Fruit fly (Drosophila melanogaster): ENCODE data around the gene Ire1.

DNA sequence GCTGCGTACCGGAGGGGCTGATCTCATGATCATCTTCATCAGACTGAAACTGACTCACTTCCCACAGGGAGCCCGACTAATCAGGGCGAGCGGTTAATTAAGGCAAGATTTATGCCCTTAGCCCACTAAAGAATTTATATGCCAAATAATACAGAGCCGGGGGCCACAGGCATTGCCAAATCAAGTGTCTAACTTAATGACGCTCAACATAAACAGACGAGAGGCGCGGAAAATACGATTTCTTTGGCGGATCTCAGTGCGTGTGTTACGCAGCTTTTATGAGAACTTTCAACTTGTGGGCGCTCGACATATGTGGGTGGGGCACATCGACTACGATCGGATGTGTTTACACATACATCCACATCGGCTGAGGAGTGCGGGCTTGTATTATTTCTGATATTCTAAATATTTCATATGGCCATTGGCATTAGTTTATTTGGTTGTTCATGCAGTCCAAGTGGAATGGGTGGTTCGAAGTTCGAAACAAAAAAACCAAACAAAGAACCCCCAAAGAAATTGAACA is 34.2 kb downstream of the Ire1 start:
- TF ChIP-seq cic (GFP tag; optimal IDR thresholded peaks at IDR 0.05) = no peak
- TF ChIP-seq Clk (GFP tag; optimal IDR thresholded peaks at IDR 0.05) = no peak

Measured in whole organism, adult.